Fruit fly (Drosophila melanogaster) whole organism, wandering third instar larva: Measurements from ENCODE around the gene CG6931.

ENCODE experiments used
- CG9705 ChIP-seq: fragments of 200-800 bp; sonication (Bioruptor generic); optimal IDR thresholded peaks from 2 replicates; lab custom pipeline; 2018; ENCODE audit warnings: missing biosample characterization, mild to moderate bottlenecking, missing genetic modification characterization
- CrebA ChIP-seq: fragments of 200-800 bp; sonication (Bioruptor generic); optimal IDR thresholded peaks from 2 replicates; lab custom pipeline; 2016; ENCODE audit warnings: missing biosample characterization, mild to moderate bottlenecking, missing genetic modification characterization, borderline replicate concordance
- Mio ChIP-seq: sonication (Bioruptor generic); optimal IDR thresholded peaks from 2 replicates; lab custom pipeline; 2016; ENCODE audit warnings: missing biosample characterization, missing genetic modification characterization
- Rel ChIP-seq, 2 experiments: fragments of 200-800 bp; sonication (Bioruptor generic) in 1 of 2; optimal IDR thresholded peaks; 2 replicates in 1 of 2; 3 replicates in 1 of 2; lab custom pipeline; 2016 to 2019; ENCODE audit warnings: mild to moderate bottlenecking in 2 of 2, missing biosample characterization in 2 of 2, missing genetic modification characterization in 2 of 2, moderate library complexity in 1 of 2
- br ChIP-seq: fragments of 200-800 bp; sonication (Bioruptor generic); optimal IDR thresholded peaks from 2 replicates; lab custom pipeline; 2016; ENCODE audit warnings: missing biosample characterization, missing genetic modification characterization
- foxo ChIP-seq, 2 experiments: fragments of 200-800 bp; sonication (Bioruptor generic); optimal IDR thresholded peaks; 2 replicates in 1 of 2; 3 replicates in 1 of 2; lab custom pipeline; 2016 to 2017; ENCODE audit warnings: missing biosample characterization in 2 of 2, missing genetic modification characterization in 2 of 2
- pan ChIP-seq: fragments of >200 bp; optimal IDR thresholded peaks from 2 replicates; lab custom pipeline; 2017
- sage ChIP-seq: fragments of 200-800 bp; sonication (Bioruptor generic); optimal IDR thresholded peaks from 2 replicates; lab custom pipeline; 2016; ENCODE audit warnings: missing biosample characterization, mild to moderate bottlenecking, missing genetic modification characterization

- TF ChIP-seq foxo (GFP tag; optimal IDR thresholded peaks at IDR 0.05; lab: Kevin White, UChicago) (no peak), sage (no peak), CrebA (GFP tag; lab: Kevin White, UChicago) (no peak), CG9705 (GFP tag; lab: Kevin White, UChicago) (no peak), br (GFP tag; lab: Kevin White, UChicago) (no peak), Rel (GFP tag; optimal IDR thresholded peaks at IDR 0.05; lab: Kevin White, UChicago) (no peak), Rel (tag; optimal IDR thresholded peaks at IDR 0.05; lab: Kevin White, UChicago) (no peak), Mio (GFP tag; lab: Kevin White, UChicago) (no peak), pan (lab: Kevin White, UChicago) (no peak)
These were observed 37.4 kb downstream of the CG6931 start for dm6 chr3L:12027929-12028328.
